Fruit fly (Drosophila melanogaster) ovary, adult (tissue): ENCODE results near the gene Ulp1.

ENCODE experiments used
- CG17801 ChIP-seq: fragments of 200-800 bp; optimal IDR thresholded peaks from 2 replicates; lab custom pipeline; 2019; ENCODE audit warnings: missing biosample characterization, mild to moderate bottlenecking, missing genetic modification characterization, moderate library complexity; ENCODE audit not compliant: partially characterized antibody

The Ulp1 gene

DNA sequence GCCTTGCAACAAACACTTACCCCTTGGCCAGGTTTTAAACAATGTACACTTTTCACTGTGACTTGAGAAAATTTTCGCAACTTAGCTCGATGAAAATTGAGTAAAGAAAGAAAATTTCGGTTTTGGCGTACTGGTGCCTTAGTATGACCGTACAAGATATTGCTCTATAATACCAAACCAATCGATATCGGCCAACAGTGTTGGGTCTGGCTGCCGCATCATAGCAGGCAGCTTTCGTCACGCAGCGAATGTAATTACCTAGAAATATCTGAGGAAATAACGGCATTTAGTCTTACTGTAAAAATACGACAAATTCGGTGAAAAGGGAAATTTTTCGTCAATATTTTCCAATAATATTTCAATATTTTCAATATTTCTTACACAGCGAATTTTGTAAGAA, at the start of gene Ulp1:
Gene Ulp1 (minus strand): TSS at position 174 of the 400 bp plus-strand sequence.
- peak; percentile 41 for TF ChIP-seq CG17801 (GFP tag; lab: Kevin White, UChicago)

DNA sequence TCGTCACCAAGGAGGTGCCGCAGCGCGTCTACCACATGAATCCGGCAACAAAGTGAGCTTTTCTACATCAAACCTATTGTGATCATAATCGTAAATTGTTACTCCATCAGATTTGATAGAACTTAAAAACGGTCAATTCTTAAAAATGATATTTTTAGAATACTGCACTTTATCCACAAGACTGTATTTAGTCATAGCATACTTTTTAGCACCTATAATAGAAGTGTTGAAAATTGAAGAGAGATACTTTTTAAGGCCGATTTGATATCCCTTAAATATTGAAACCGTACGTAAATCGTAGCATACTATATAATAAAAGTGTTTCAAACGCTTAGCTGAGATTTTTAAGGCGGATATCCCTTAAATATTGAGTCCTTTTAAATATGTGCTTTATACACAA, 42.2 kb upstream of the Ulp1 start:
- no peak for TF ChIP-seq CG17801 (GFP tag; lab: Kevin White, UChicago)

DNA sequence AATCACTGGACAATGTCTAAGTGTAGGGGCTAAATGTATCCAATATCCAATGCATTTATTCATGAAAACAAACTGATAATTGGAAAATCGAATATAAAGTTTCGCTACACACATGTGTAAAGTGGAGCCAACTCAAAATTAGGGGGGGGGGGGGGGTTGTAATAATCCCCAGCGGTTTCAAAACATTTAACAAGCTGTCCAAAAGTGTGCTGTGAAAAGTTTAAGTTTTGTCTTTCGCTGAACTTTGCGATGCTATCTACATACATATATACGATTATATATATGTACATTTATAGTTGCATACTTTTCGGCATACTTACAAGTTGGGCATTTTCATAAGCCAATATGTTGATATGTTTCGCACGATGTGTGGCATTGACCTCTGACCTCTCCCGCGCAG, 41.4 kb upstream of the Ulp1 start:
- TF ChIP-seq CG17801 (GFP tag; lab: Kevin White, UChicago) = no peak

DNA sequence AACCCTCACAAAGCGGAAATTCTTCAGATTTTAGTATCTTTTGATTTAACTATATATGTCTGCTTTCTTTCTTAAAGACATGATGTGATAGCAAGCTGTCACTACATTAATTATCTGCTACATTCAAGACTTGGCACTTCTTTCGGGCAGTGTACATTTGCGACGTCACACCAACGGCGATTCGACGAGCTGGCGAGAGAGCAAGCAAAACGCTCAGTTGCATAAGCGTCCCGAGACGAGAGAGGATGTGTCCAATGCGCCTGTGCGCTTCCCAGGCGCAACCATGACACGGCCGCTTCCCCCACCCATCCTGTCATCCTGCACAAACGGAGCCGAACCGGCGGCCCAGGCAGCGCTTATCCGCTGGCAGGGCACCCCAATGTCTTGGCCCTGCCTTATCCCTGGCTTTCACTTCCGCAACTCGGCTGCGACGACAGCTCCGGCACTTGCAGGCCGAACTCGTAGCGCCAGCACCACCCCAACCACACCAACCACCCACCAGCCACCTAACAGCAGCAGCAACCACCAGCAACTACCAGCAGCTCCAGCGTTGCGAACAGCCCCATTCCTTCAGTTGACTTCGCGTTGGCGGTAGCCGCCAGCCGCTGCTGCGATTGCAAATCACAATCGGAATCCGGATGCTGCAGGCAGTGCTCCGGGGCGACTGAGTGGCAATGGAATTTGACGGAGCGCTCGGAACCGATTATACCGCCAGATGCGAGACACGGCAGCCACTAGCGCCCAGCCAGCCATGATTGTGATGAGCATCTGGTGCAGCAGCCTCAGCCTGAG, 40.6 kb upstream of the Ulp1 start, which contains the start of gene Hs3st-B:
Gene Hs3st-B (plus strand): TSS at position 214 of the 792 bp plus-strand sequence.
- no peak for TF ChIP-seq CG17801 (GFP tag; lab: Kevin White, UChicago)

DNA sequence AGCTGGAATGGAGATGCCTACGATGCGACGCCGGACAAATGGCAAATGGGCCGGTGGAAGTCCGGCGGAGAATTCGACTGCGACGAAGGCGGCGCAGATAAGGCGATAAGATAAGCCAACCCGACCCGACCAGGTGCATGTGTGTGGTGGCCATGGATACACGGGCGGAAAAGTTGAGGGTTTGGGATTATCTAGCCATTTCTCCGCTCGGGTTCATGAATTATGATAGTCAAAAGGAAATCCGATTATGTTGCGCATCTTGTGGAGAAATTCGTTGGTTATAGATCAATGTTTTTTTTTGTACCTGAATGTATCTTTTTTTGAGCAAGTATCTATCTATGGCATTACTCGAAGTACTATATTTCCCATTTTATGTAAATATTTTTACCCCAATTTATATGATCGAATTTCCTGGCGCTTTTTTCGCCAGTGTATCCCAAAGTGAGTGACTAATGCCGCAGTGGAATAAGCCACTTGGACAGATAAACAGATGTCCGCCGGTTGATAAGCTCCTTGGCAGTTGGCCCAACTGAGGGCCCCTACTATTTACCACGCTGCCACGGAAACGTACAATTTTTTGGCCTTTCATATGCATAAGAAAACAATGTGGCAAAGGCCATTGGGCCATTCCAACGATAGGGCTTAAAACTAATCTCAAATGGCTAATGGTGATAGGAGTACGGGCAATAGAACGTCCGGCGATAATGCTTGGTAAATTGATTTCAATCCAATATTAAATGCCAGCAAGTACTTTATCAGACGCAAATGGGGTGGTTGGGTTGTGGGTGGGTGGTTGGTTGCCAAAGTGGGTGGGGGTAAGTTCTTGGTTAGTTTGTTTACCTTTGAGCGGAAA, 39.4 kb upstream of the Ulp1 start, which contains the start of gene CG7992:
Gene CG7992 (minus strand): TSS at position 51 of the 853 bp plus-strand sequence.
- TF ChIP-seq CG17801 (GFP tag; lab: Kevin White, UChicago) = no peak

DNA sequence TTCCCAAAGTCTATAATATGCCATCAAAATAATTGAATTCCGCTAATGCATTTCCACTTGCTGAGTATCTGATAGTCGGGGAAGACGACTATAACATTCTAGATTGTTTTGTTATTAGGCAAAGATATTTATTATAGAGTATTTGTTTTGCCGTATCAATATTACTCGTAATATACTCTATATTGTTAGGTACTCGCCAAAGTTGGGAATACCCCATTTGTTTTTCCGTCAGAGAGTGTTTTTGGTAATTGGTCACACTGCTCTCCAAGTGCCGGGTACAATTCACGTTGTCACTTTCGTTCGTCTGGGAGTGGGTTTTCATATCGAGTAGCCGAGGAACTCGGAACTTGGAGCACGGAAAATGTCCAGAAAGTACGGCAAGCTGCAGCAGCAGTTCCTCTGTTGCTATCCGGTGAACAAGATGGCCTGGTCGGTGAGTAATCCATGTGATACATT, 35.4 kb upstream of the Ulp1 start, which contains the start of gene CG7889:
Gene CG7889 (plus strand): TSS at position 253 of the 456 bp plus-strand sequence.
- TF ChIP-seq CG17801 (GFP tag; lab: Kevin White, UChicago) = no peak

DNA sequence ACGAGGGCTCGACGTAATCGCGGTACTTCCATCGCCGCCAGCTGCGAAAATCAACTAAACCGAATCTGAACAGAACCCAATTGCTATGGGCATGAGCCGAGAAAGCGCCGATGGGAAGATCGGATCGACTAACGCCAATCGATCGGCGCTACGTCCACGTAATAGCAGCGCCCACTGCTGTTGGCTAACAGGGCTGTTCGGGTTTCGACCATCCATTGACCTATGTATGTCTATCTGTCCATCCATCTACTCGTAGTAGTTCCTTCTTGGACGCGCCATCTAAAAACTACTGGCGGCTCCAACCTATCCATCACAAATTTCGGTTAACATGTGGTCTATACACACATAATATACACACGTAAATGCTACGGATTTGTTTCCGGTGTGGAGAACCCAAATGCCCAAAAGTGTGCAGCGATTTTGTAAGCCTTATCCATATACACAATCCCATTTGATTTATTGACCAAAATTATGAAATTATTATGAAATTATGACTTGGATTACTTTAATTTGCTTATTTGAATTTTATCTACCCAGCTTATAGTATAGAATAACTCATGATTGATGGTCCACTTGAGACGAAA, 33.9 kb upstream of the Ulp1 start, which contains the start of gene CG14196:
Gene CG14196 (minus strand): TSS at position 51 of the 584 bp plus-strand sequence.
- no peak for TF ChIP-seq CG17801 (GFP tag; lab: Kevin White, UChicago)

DNA sequence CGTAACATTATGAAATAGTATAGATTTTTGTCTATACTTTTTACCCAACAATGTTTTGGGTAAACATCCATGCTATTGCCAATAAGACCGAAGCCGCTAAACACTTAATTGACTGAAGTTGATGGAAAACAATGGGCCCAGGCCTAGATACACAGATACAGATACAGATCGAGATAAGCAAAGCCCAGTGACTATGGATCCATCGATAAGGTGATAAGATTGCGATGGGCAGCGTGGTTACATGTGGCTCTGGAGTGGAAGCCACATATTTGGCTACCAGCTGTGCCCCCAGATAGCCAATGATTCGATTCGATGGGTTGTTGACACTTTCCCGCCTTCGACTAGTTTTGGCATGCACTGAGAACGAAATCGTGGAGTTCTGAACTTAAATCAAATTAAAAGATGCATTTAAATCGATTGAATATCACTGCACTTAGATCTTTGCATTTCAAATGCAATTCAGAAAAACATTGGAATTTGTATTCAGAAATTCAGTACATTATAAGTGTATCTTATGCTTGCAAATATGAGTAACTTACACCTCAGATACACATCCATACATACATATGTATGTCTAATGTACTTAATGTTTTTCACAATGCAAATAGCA, 32.3 kb upstream of the Ulp1 start:
- no peak for TF ChIP-seq CG17801 (GFP tag; lab: Kevin White, UChicago)

DNA sequence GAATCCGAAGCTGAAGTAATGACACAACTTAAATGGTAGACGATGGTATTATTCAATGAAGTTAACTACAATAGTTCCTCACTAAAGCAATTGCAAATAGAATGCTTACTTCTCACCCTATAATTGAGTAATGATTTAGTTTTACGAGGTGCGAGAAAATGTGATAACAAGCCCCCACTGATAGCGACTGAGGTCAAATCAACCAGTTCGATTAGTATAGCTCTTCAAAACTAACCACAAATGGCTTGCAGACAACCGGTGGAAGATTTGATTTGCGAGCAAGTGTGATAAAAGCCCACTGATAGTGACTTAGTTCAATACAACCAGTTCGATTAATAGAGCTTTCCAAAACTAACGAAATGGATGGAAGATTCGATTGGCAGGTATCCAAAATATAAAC, 31.4 kb upstream of the Ulp1 start:
- TF ChIP-seq CG17801 (GFP tag; lab: Kevin White, UChicago) = no peak

DNA sequence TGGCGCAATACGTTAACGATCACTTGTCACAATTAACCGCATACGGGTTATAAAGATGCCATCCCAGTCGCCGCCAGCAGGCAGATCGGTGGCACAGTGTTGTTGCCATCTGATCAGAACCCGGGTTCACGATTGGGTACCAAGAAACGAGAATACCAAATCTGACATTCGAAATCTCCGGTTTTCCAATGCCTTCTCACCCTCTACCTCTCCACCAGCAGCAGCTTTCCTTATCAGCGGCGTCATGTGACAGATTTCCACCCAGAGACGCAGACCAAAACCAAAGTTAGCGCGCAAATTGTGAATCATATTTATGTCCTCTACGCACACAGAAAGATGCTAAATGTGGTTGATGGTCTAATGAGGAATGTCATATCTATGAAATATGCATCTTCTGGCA, 30.6 kb upstream of the Ulp1 start:
- no peak for TF ChIP-seq CG17801 (GFP tag; lab: Kevin White, UChicago)

DNA sequence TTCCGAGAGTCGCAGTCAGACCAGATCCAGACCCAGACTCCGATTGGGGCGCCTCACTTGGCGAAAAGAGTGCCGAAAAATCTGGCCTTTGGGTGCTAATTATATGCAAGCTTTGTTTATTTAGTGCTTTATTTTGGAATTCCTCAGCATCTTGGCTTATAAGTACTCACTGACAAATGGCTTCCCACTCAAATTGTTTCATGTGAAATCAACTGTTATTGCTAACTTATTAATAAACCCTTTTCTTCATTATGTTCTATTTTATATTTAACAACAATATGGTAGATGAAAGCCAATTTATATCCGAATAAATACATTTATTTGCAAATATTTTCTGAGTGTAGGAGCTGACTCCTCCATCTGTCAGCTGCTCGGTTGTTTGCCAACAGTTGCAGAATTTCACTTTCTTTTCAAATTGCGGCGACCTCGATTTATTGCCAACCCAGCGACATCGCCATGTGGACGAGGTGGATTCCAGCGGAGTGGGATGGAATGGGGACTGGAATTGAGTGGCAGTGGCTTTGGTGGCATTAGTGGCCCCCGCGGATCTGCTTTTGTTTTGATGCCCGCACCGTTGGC, 22.0 kb upstream of the Ulp1 start:
- no peak for TF ChIP-seq CG17801 (GFP tag; lab: Kevin White, UChicago)

DNA sequence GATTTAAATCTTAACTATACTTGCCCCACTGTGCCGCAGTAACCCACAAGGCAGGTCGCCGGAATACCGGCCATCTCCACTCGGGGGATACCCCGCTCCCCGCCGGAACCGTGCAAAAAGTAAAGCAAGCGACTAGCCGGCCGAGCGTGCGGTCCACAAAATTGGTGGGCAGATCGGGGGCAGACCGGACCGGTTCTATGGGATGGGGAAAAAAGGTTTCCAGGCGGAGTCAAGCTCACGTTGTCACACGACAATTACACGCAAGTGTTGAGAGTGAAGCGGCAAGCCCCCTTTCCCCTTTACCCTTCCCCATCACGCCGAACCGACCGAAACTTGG, 17.3 kb upstream of the Ulp1 start:
- no peak for TF ChIP-seq CG17801 (GFP tag; lab: Kevin White, UChicago)

DNA sequence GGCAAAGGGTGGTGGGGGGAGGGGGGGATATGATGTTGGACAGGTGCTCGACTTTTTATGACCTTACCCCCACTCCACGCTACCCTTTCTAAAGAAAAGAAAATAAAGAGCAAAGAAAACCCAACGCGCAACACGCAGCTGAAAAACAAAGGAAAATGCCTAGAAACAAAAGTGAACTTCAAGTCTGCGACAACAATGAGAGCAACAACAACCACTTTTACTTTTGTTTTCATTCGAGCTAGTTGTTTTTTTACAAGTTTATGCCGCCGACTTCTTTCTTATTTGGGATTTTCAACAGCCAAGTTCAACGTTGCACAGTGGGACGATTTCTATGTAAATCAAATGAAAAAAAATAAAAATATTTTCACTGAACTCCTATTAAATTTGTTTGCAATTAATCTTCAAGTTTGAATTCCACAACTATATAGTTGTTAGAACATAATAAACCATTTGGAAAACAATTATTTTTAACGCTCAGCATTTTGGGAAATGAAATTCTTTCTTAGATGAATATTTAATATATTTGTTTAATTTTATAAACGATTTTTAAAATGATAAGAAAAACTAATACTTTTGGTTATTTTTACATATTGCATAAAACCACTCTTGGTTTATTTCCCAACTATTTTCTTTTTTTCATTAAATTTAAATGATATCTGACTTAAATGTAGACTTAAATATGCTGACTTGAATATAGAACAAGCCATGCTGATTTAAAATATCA, 16.8 kb upstream of the Ulp1 start:
- no peak for TF ChIP-seq CG17801 (GFP tag; lab: Kevin White, UChicago)
